Fruit fly (Drosophila melanogaster): ENCODE results near the gene Muc18B.

Muc18B gene

dm6 chrX:19215215-19215614 lies at the start of gene Muc18B:
Gene Muc18B (plus strand): TSS chrX:19215515.
- TF ChIP-seq CG8478 (optimal IDR thresholded peaks at IDR 0.05) (no peak), Dll (optimal IDR thresholded peaks at IDR 0.05) (no peak)

- TF ChIP-seq EcR (GFP tag; optimal IDR thresholded peaks at IDR 0.05): no peak
- no peak for TF ChIP-seq pan (optimal IDR thresholded peaks at IDR 0.05)
- no peak for TF ChIP-seq CG8478 (optimal IDR thresholded peaks at IDR 0.05)
- TF ChIP-seq Dll (optimal IDR thresholded peaks at IDR 0.05): no peak
- TF ChIP-seq usp (GFP tag; optimal IDR thresholded peaks at IDR 0.05): no peak
- no peak for TF ChIP-seq psq (optimal IDR thresholded peaks at IDR 0.05)
Observed at dm6 chrX:19166152-19166935, 49.0 kb upstream of the Muc18B start.

dm6 chrX:19167032-19167568 lies 48.2 kb upstream of the Muc18B start, which contains the start of gene RhoGAP18B:
Gene RhoGAP18B (minus strand): TSS chrX:19167082.
- TF ChIP-seq psq (optimal IDR thresholded peaks at IDR 0.05): no peak
- TF ChIP-seq CG8478 (optimal IDR thresholded peaks at IDR 0.05): no peak
- no peak for TF ChIP-seq Dll (optimal IDR thresholded peaks at IDR 0.05)
- TF ChIP-seq EcR (GFP tag; optimal IDR thresholded peaks at IDR 0.05): no peak
- no peak for TF ChIP-seq pan (optimal IDR thresholded peaks at IDR 0.05)
- no peak for TF ChIP-seq usp (GFP tag; optimal IDR thresholded peaks at IDR 0.05)

dm6 chrX:19167586-19168403 lies 47.5 kb upstream of the Muc18B start:
- TF ChIP-seq psq (optimal IDR thresholded peaks at IDR 0.05) (no peak), Dll (optimal IDR thresholded peaks at IDR 0.05) (no peak), pan (optimal IDR thresholded peaks at IDR 0.05) (peak; percentile 84), usp (GFP tag; optimal IDR thresholded peaks at IDR 0.05) (no peak)

dm6 chrX:19170791-19171190 lies 44.5 kb upstream of the Muc18B start, which contains the start of gene Inx5:
Gene Inx5 (minus strand): TSS chrX:19170883.
- TF ChIP-seq pan (optimal IDR thresholded peaks at IDR 0.05): no peak
- TF ChIP-seq CG8478 (optimal IDR thresholded peaks at IDR 0.05): no peak
- no peak for TF ChIP-seq usp (GFP tag; optimal IDR thresholded peaks at IDR 0.05)
- TF ChIP-seq EcR (GFP tag; optimal IDR thresholded peaks at IDR 0.05): no peak
- no peak for TF ChIP-seq Dll (optimal IDR thresholded peaks at IDR 0.05)
- no peak for TF ChIP-seq psq (optimal IDR thresholded peaks at IDR 0.05)

- TF ChIP-seq EcR (GFP tag; optimal IDR thresholded peaks at IDR 0.05) (no peak), pan (optimal IDR thresholded peaks at IDR 0.05) (no peak), Dll (optimal IDR thresholded peaks at IDR 0.05) (no peak), psq (optimal IDR thresholded peaks at IDR 0.05) (no peak)
Observed at dm6 chrX:19171926-19172325, 43.4 kb upstream of the Muc18B start.

- no peak for TF ChIP-seq pan (optimal IDR thresholded peaks at IDR 0.05)
Observed at dm6 chrX:19172955-19173354, 42.4 kb upstream of the Muc18B start.

- TF ChIP-seq CG8478 (optimal IDR thresholded peaks at IDR 0.05): no peak
Observed at dm6 chrX:19174092-19174491, 41.2 kb upstream of the Muc18B start.

- TF ChIP-seq Dll (optimal IDR thresholded peaks at IDR 0.05): no peak
- TF ChIP-seq pan (optimal IDR thresholded peaks at IDR 0.05): no peak
Observed at dm6 chrX:19174850-19175571, 40.3 kb upstream of the Muc18B start, which contains the start of gene CG33939. Gene CG33939 (minus strand): TSS chrX:19174900.

- TF ChIP-seq usp (GFP tag; optimal IDR thresholded peaks at IDR 0.05): no peak
- no peak for TF ChIP-seq EcR (GFP tag; optimal IDR thresholded peaks at IDR 0.05)
- no peak for TF ChIP-seq psq (optimal IDR thresholded peaks at IDR 0.05)
- TF ChIP-seq Dll (optimal IDR thresholded peaks at IDR 0.05): no peak
- no peak for TF ChIP-seq pan (optimal IDR thresholded peaks at IDR 0.05)
- TF ChIP-seq CG8478 (optimal IDR thresholded peaks at IDR 0.05): no peak
Observed at dm6 chrX:19179696-19180255, 35.5 kb upstream of the Muc18B start, which contains the start of the genes CG7556 and CG7453. Gene CG7556 (minus strand): TSS chrX:19179830. Gene CG7453 (plus strand): TSS chrX:19180173.

- TF ChIP-seq usp (GFP tag; optimal IDR thresholded peaks at IDR 0.05) (no peak), Dll (optimal IDR thresholded peaks at IDR 0.05) (no peak), pan (optimal IDR thresholded peaks at IDR 0.05) (no peak), psq (optimal IDR thresholded peaks at IDR 0.05) (no peak), EcR (GFP tag; optimal IDR thresholded peaks at IDR 0.05) (no peak), CG8478 (optimal IDR thresholded peaks at IDR 0.05) (no peak)
Observed at dm6 chrX:19183121-19183520, 32.2 kb upstream of the Muc18B start, which contains the start of gene CG33253. Gene CG33253 (plus strand): TSS chrX:19183421.

- TF ChIP-seq psq (optimal IDR thresholded peaks at IDR 0.05) (no peak), EcR (GFP tag; optimal IDR thresholded peaks at IDR 0.05) (no peak), Dll (optimal IDR thresholded peaks at IDR 0.05) (no peak), CG8478 (optimal IDR thresholded peaks at IDR 0.05) (no peak), pan (optimal IDR thresholded peaks at IDR 0.05) (no peak), usp (GFP tag; optimal IDR thresholded peaks at IDR 0.05) (no peak)
Observed at dm6 chrX:19187624-19188085, 27.7 kb upstream of the Muc18B start, which contains the start of gene Mec2. Gene Mec2 (plus strand): TSS chrX:19188035.

Data from whole organism.